Worm (Caenorhabditis elegans): ENCODE measurements around the gene hint-3.

Gene hint-3

ce11 chrV:7760174-7760573, at the start of gene hint-3:
hint-3 (plus strand) TSS chrV:7760474.
- TF ChIP-seq che-1 (tag; optimal IDR thresholded peaks at IDR 0.05) (no peak), mec-3 (tag; optimal IDR thresholded peaks at IDR 0.05; ENCODE audit: borderline replicate concordance) (no peak), hlh-15 (tag; optimal IDR thresholded peaks at IDR 0.05) (no peak), eyg-1 (tag; optimal IDR thresholded peaks at IDR 0.05) (no peak), Y22D7AL.16 (tag; optimal IDR thresholded peaks at IDR 0.05) (no peak), sox-4 (tag; optimal IDR thresholded peaks at IDR 0.05) (no peak), unc-86 (tag; optimal IDR thresholded peaks at IDR 0.05) (no peak), zip-5 (tag; optimal IDR thresholded peaks at IDR 0.05) (no peak), ama-1 (optimal IDR thresholded peaks at IDR 0.05) (no peak), pros-1 (tag; optimal IDR thresholded peaks at IDR 0.05) (no peak), sdc-2 (tag; optimal IDR thresholded peaks at IDR 0.05) (no peak), T23F11.4 (GFP tag; optimal IDR thresholded peaks at IDR 0.05) (no peak)

DNA sequence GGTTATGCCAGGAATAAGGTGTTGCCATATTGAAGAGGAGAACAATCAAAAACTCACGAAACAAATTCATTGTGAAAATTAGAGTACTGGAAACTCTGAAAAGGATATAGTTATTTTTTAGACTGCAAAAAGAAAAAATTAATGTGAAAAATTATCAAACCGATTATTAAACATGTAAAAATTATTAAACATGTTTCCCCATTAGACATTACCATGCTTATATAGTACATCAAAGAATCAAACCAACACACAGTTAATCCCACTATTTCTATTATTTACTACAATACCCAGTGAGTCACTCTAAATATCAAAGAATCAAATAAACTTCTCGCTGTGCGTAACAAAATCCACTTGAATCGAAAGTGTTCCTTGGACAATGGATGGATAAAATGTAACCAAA, 47.2 kb upstream of the hint-3 start, which contains the start of gene ZK105.13:
Gene ZK105.13, minus strand, starts transcription at position 101 of the 400 bp plus-strand sequence.
- TF ChIP-seq ceh-48 (tag; optimal IDR thresholded peaks at IDR 0.05) (no peak), hlh-8 (tag; optimal IDR thresholded peaks at IDR 0.05) (no peak), pax-1 (tag; optimal IDR thresholded peaks at IDR 0.05) (no peak), ama-1 (optimal IDR thresholded peaks at IDR 0.05) (no peak), sdc-2 (tag; optimal IDR thresholded peaks at IDR 0.05) (no peak), unc-3 (GFP tag; conservative IDR thresholded peaks at IDR 0.05) (no peak), unc-3 (tag; optimal IDR thresholded peaks at IDR 0.05) (no peak), lin-11 (tag; optimal IDR thresholded peaks at IDR 0.05) (no peak), lim-6 (tag; optimal IDR thresholded peaks at IDR 0.05) (no peak)

- TF ChIP-seq tbx-7 (tag; optimal IDR thresholded peaks at IDR 0.05), result no peak
- no peak for TF ChIP-seq ets-4 (tag; optimal IDR thresholded peaks at IDR 0.05)
- TF ChIP-seq ceh-14 (tag; optimal IDR thresholded peaks at IDR 0.05), result no peak
- TF ChIP-seq pha-2 (tag; optimal IDR thresholded peaks at IDR 0.05), result no peak
- no peak for TF ChIP-seq syd-9 (tag; optimal IDR thresholded peaks at IDR 0.05)
- no peak for TF ChIP-seq pag-3 (tag; optimal IDR thresholded peaks at IDR 0.05; ENCODE audit: borderline replicate concordance)
- no peak for TF ChIP-seq ceh-19 (GFP tag; optimal IDR thresholded peaks at IDR 0.05)
- TF ChIP-seq sdc-2 (tag; optimal IDR thresholded peaks at IDR 0.05), result no peak
- TF ChIP-seq hlh-8 (tag; optimal IDR thresholded peaks at IDR 0.05), result no peak
- TF ChIP-seq zip-5 (tag; optimal IDR thresholded peaks at IDR 0.05), result no peak
- no peak for TF ChIP-seq fkh-10 (GFP tag; optimal IDR thresholded peaks at IDR 0.05)
- TF ChIP-seq K02D7.2 (tag; optimal IDR thresholded peaks at IDR 0.05), result no peak
- no peak for TF ChIP-seq T23F11.4 (GFP tag; optimal IDR thresholded peaks at IDR 0.05)
- no peak for TF ChIP-seq dmd-4 (tag; optimal IDR thresholded peaks at IDR 0.05; ENCODE audit: borderline replicate concordance)
- no peak for TF ChIP-seq ref-2 (tag; optimal IDR thresholded peaks at IDR 0.05)
Measured at ce11 chrV:7713691-7714090, 46.6 kb upstream of the hint-3 start, which contains the start of gene ZK105.1. ZK105.1 (plus strand) TSS chrV:7713991.

- TF ChIP-seq ceh-14 (tag; optimal IDR thresholded peaks at IDR 0.05), result no peak
- no peak for TF ChIP-seq tbx-7 (tag; optimal IDR thresholded peaks at IDR 0.05)
- TF ChIP-seq hlh-8 (tag; optimal IDR thresholded peaks at IDR 0.05), result no peak
- no peak for TF ChIP-seq pag-3 (tag; optimal IDR thresholded peaks at IDR 0.05; ENCODE audit: borderline replicate concordance)
- no peak for TF ChIP-seq pros-1 (tag; optimal IDR thresholded peaks at IDR 0.05)
- no peak for TF ChIP-seq fax-1 (tag; optimal IDR thresholded peaks at IDR 0.05)
- TF ChIP-seq fkh-10 (GFP tag; optimal IDR thresholded peaks at IDR 0.05), result no peak
- no peak for TF ChIP-seq T23F11.4 (GFP tag; optimal IDR thresholded peaks at IDR 0.05)
- no peak for TF ChIP-seq lim-6 (tag; optimal IDR thresholded peaks at IDR 0.05)
- TF ChIP-seq unc-3 (GFP tag; conservative IDR thresholded peaks at IDR 0.05), result no peak
- no peak for TF ChIP-seq unc-3 (tag; optimal IDR thresholded peaks at IDR 0.05)
- TF ChIP-seq ref-2 (tag; optimal IDR thresholded peaks at IDR 0.05), result no peak
- TF ChIP-seq pha-4 (tag; optimal IDR thresholded peaks at IDR 0.05), result no peak
- no peak for TF ChIP-seq dmd-4 (tag; optimal IDR thresholded peaks at IDR 0.05; ENCODE audit: borderline replicate concordance)
- TF ChIP-seq nhr-11 (tag; optimal IDR thresholded peaks at IDR 0.05), result no peak
- TF ChIP-seq C38D4.7 (GFP tag; optimal IDR thresholded peaks at IDR 0.05), result no peak
- no peak for TF ChIP-seq pax-1 (tag; optimal IDR thresholded peaks at IDR 0.05)
- no peak for TF ChIP-seq mec-3 (tag; optimal IDR thresholded peaks at IDR 0.05; ENCODE audit: borderline replicate concordance)
- TF ChIP-seq pat-9 (tag; optimal IDR thresholded peaks at IDR 0.05), result no peak
- TF ChIP-seq npax-4 (tag; optimal IDR thresholded peaks at IDR 0.05), result no peak
Measured at ce11 chrV:7716034-7716433, 44.2 kb upstream of the hint-3 start, which contains the start of gene ZK105.12. ZK105.12 (minus strand) TSS chrV:7716134.
